Worm (Caenorhabditis elegans): Measurements from ENCODE around the gene T04F8.7.

Gene T04F8.7

ce11 chrX:11656519-11657006 is 24.2 kb downstream of the T04F8.7 start, which contains the start of gene T04F8.2 (continued):
- TF ChIP-seq hlh-4 (tag; optimal IDR thresholded peaks at IDR 0.05) (no peak), tbx-2 (tag; optimal IDR thresholded peaks at IDR 0.05) (peak; percentile 65), lin-13 (GFP tag; optimal IDR thresholded peaks at IDR 0.05) (no peak), dpl-1 (GFP tag; optimal IDR thresholded peaks at IDR 0.05) (peak; percentile 6 to 40 (median 11)), ceh-88 (GFP tag; IDR thresholded peaks at IDR 0.05) (no peak), aha-1 (tag; optimal IDR thresholded peaks at IDR 0.05) (no peak), nhr-85 (tag) (peak; percentile 79), pax-3 (tag; optimal IDR thresholded peaks at IDR 0.05) (no peak), sup-37 (GFP tag; optimal IDR thresholded peaks at IDR 0.05) (no peak), ceh-63 (GFP tag; optimal IDR thresholded peaks at IDR 0.05) (no peak), ceh-8 (GFP tag; optimal IDR thresholded peaks at IDR 0.05) (no peak), mep-1 (tag; optimal IDR thresholded peaks at IDR 0.05) (peak; percentile 85), fkh-10 (GFP tag; optimal IDR thresholded peaks at IDR 0.05) (no peak), ceh-82 (tag; optimal IDR thresholded peaks at IDR 0.05) (peak in 1 of 3 experiments; percentile 40), elt-2 (tag; optimal IDR thresholded peaks at IDR 0.05) (peak; percentile 28), nhr-76 (tag; optimal IDR thresholded peaks at IDR 0.05) (no peak), nhr-19 (GFP tag; conservative IDR thresholded peaks at IDR 0.05) (peak; percentile 29), lin-15B (tag; optimal IDR thresholded peaks at IDR 0.05) (peak; percentile 32), egl-27 (tag; optimal IDR thresholded peaks at IDR 0.05) (no peak), Y116A8C.19 (tag; optimal IDR thresholded peaks at IDR 0.05; ENCODE audit: borderline replicate concordance) (no peak), ets-5 (GFP tag; IDR thresholded peaks at IDR 0.05) (no peak), mab-9 (GFP tag; IDR thresholded peaks at IDR 0.05) (no peak), xbp-1 (tag; optimal IDR thresholded peaks at IDR 0.05) (peak; percentile 55), nhr-237 (tag; optimal IDR thresholded peaks at IDR 0.05) (no peak), dsc-1 (tag; optimal IDR thresholded peaks at IDR 0.05) (peak; percentile 57), jun-1 (tag; optimal IDR thresholded peaks at IDR 0.05) (peak; percentile 51), F16B12.6 (tag; optimal IDR thresholded peaks at IDR 0.05) (peak; percentile 26), nhr-20 (tag; optimal IDR thresholded peaks at IDR 0.05) (peak; percentile 82), nhr-12 (tag; optimal IDR thresholded peaks at IDR 0.05) (no peak), skn-1 (tag; optimal IDR thresholded peaks at IDR 0.05) (peak; percentile 50), ztf-11 (tag; optimal IDR thresholded peaks at IDR 0.05) (no peak), nhr-47 (tag; optimal IDR thresholded peaks at IDR 0.05) (peak; percentile 66), nhr-84 (tag; optimal IDR thresholded peaks at IDR 0.05) (no peak), pag-3 (tag; optimal IDR thresholded peaks at IDR 0.05; ENCODE audit: borderline replicate concordance, insufficient read depth) (no peak), zag-1 (tag; optimal IDR thresholded peaks at IDR 0.05) (no peak), mef-2 (tag; optimal IDR thresholded peaks at IDR 0.05) (no peak), hlh-17 (GFP tag; optimal IDR thresholded peaks at IDR 0.05; ENCODE audit: borderline replicate concordance) (no peak), lsy-2 (tag; optimal IDR thresholded peaks at IDR 0.05) (peak; percentile 41 to 70), zip-4 (GFP tag; optimal IDR thresholded peaks at IDR 0.05) (no peak), unc-98 (GFP tag; IDR thresholded peaks at IDR 0.05) (no peak), hpl-2 (GFP tag; optimal IDR thresholded peaks at IDR 0.05) (no peak)

ce11 chrX:11650751-11651150 is 30.0 kb downstream of the T04F8.7 start, which contains the start of gene cutl-11:
Gene cutl-11, minus strand, starts transcription at chrX:11650851.
- TF ChIP-seq xbp-1 (tag; optimal IDR thresholded peaks at IDR 0.05), result no peak
- no peak for TF ChIP-seq nhr-237 (tag; optimal IDR thresholded peaks at IDR 0.05)
- no peak for TF ChIP-seq lin-14 (GFP tag; optimal IDR thresholded peaks at IDR 0.05)
- TF ChIP-seq unc-30 (tag; optimal IDR thresholded peaks at IDR 0.05), result no peak
- no peak for TF ChIP-seq egl-27 (tag; optimal IDR thresholded peaks at IDR 0.05)
- TF ChIP-seq ceh-90 (tag; optimal IDR thresholded peaks at IDR 0.05), result no peak
- no peak for TF ChIP-seq Y116A8C.19 (tag; optimal IDR thresholded peaks at IDR 0.05; ENCODE audit: borderline replicate concordance)
- no peak for TF ChIP-seq C04F5.9 (tag; optimal IDR thresholded peaks at IDR 0.05)
- no peak for TF ChIP-seq alr-1 (tag; optimal IDR thresholded peaks at IDR 0.05; ENCODE audit: borderline replicate concordance)
- no peak for TF ChIP-seq ama-1 (optimal IDR thresholded peaks at IDR 0.05)
- no peak for TF ChIP-seq fkh-8 (tag; optimal IDR thresholded peaks at IDR 0.05)
- TF ChIP-seq efl-3 (GFP tag; optimal IDR thresholded peaks at IDR 0.05), result no peak
